Worm (Caenorhabditis elegans): Measurements from ENCODE around the gene F33G12.7.

F33G12.7 gene

DNA sequence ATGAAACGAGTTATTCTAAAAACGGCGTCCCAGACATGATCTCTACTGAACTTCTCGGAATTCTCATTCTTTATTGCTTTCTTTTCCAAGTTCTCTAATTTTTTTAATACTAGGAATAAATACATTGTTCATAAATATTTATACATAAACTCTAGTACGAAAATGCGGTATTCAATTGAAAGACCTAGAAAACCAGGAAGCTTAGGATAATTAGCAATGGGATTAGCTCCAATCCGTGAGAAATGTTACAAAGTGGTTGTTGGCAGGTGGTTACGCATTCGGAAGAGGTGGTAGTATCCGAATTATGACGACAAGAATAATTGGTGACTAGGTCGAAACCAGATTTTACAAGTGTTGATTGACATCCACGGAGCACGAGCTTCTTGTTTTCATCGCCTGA is 26.5 kb upstream of the F33G12.7 start:
- TF ChIP-seq F57C9.4 (tag; optimal IDR thresholded peaks at IDR 0.05), result no peak
- TF ChIP-seq aptf-3 (GFP tag; IDR thresholded peaks at IDR 0.05), result no peak
- TF ChIP-seq somi-1 (GFP tag; optimal IDR thresholded peaks at IDR 0.05), result no peak
- TF ChIP-seq F39B2.1 (GFP tag; IDR thresholded peaks at IDR 0.05), result no peak
- TF ChIP-seq madf-10 (tag; optimal IDR thresholded peaks at IDR 0.05), result no peak
- TF ChIP-seq attf-6 (GFP tag; IDR thresholded peaks at IDR 0.05), result no peak
- TF ChIP-seq madf-6 (GFP tag; IDR thresholded peaks at IDR 0.05), result no peak
- TF ChIP-seq akir-1 (GFP tag; optimal IDR thresholded peaks at IDR 0.05), result no peak
- no peak for TF ChIP-seq nhr-90 (tag; optimal IDR thresholded peaks at IDR 0.05)
- no peak for TF ChIP-seq hmg-1.2 (GFP tag; IDR thresholded peaks at IDR 0.05)
- TF ChIP-seq tbx-9 (tag; optimal IDR thresholded peaks at IDR 0.05; ENCODE audit: borderline replicate concordance), result no peak
- no peak for TF ChIP-seq lin-54 (GFP tag; optimal IDR thresholded peaks at IDR 0.05)
- no peak for TF ChIP-seq let-526 (GFP tag; IDR thresholded peaks at IDR 0.05)
- no peak for TF ChIP-seq ccch-3 (GFP tag; optimal IDR thresholded peaks at IDR 0.05)
- TF ChIP-seq ztf-22 (GFP tag; optimal IDR thresholded peaks at IDR 0.05), result no peak
- TF ChIP-seq B0035.1 (tag; optimal IDR thresholded peaks at IDR 0.05), result no peak

DNA sequence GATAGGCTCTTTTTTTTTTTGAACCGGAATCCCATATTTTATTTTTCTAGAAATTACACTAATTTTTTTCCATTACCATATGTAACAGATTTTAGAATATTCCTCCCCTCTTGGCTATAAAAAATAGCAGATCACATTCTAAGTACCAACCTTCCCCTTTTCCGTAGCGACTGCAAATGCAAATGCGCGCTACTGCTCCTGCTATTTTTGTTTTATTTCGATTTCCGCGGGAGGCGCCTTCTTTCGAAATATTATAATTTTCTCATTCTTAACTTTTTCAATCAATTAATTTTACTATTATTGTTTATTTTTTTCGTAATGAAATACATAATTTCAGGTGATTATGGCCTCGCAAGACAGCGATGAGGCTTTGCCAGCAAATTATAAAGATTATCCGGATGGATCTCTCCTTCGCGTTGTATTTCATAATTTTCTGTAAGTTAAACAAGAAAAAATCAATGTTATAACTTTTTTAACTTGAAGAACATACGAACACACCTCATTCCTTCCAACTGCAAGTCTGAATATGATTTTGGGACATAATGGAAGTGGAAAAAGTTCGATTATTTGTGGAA is 21.4 kb upstream of the F33G12.7 start, which contains the start of gene smc-5:
smc-5 (plus strand) TSS at position 332 of the 575 bp plus-strand sequence.
- no peak for TF ChIP-seq lsy-27 (tag; optimal IDR thresholded peaks at IDR 0.05; ENCODE audit: borderline replicate concordance, insufficient read depth)
- TF ChIP-seq F39B2.1 (GFP tag; IDR thresholded peaks at IDR 0.05), result no peak
- TF ChIP-seq ZK185.1 (tag; optimal IDR thresholded peaks at IDR 0.05; ENCODE audit: poor library complexity, severe bottlenecking), result peak; percentile 20
- peak; percentile 70 for TF ChIP-seq lsl-1 (GFP tag; optimal IDR thresholded peaks at IDR 0.05)
- TF ChIP-seq madf-10 (tag; optimal IDR thresholded peaks at IDR 0.05), result peak; percentile 15
- TF ChIP-seq ztf-18 (tag; optimal IDR thresholded peaks at IDR 0.05), result peak; percentile 16
- no peak for TF ChIP-seq ceh-79 (tag; optimal IDR thresholded peaks at IDR 0.05)
- TF ChIP-seq nfyb-1 (GFP tag; IDR thresholded peaks at IDR 0.05), result no peak
- TF ChIP-seq him-1 (tag; optimal IDR thresholded peaks at IDR 0.05), result no peak
- no peak for TF ChIP-seq Y79H2A.3 (GFP tag; conservative IDR thresholded peaks at IDR 0.05)
- no peak for TF ChIP-seq let-607 (tag; optimal IDR thresholded peaks at IDR 0.05)
- TF ChIP-seq atf-7 (tag; optimal IDR thresholded peaks at IDR 0.05), result no peak
- no peak for TF ChIP-seq rpc-1 (optimal IDR thresholded peaks at IDR 0.05)
- no peak for TF ChIP-seq rpc-1 (tag; optimal IDR thresholded peaks at IDR 0.05)
- no peak for TF ChIP-seq F57C9.4 (tag; optimal IDR thresholded peaks at IDR 0.05)
- TF ChIP-seq T26A5.8 (tag; optimal IDR thresholded peaks at IDR 0.05), result no peak
- no peak for TF ChIP-seq B0019.2 (GFP tag; conservative IDR thresholded peaks at IDR 0.05)
- no peak for TF ChIP-seq unc-62 (GFP tag; optimal IDR thresholded peaks at IDR 0.05)
- no peak for TF ChIP-seq nhr-120 (GFP tag; IDR thresholded peaks at IDR 0.05)
- no peak for TF ChIP-seq nfya-1 (tag; optimal IDR thresholded peaks at IDR 0.05; ENCODE audit: borderline replicate concordance, insufficient read depth)
- TF ChIP-seq lin-26 (GFP tag; IDR thresholded peaks at IDR 0.05), result 0 out of 2 replicates have a peak, but pooled peaks have one; percentile 20
- TF ChIP-seq ceh-91 (GFP tag; IDR thresholded peaks at IDR 0.05), result peak; percentile 80
- 0 out of 2 replicates have a peak, but pooled peaks have one; percentile 31 for TF ChIP-seq attf-3 (GFP tag; conservative IDR thresholded peaks at IDR 0.05)
- peak; percentile 94 for TF ChIP-seq efl-1 (GFP tag; optimal IDR thresholded peaks at IDR 0.05)
- TF ChIP-seq rec-8 (tag; optimal IDR thresholded peaks at IDR 0.05), result no peak
- TF ChIP-seq mes-4 (tag; optimal IDR thresholded peaks at IDR 0.05), result no peak
- no peak for TF ChIP-seq K11D2.4 (GFP tag; IDR thresholded peaks at IDR 0.05)
- TF ChIP-seq zim-3 (tag; optimal IDR thresholded peaks at IDR 0.05), result no peak
- no peak for TF ChIP-seq C06A6.2 (GFP tag; conservative IDR thresholded peaks at IDR 0.05)
- no peak for TF ChIP-seq ztf-26 (tag; optimal IDR thresholded peaks at IDR 0.05)
- TF ChIP-seq die-1 (tag; optimal IDR thresholded peaks at IDR 0.05), result peak; percentile 7
- TF ChIP-seq chd-7 (tag; optimal IDR thresholded peaks at IDR 0.05), result no peak
- TF ChIP-seq egl-18 (GFP tag; IDR thresholded peaks at IDR 0.05), result no peak
- TF ChIP-seq ceh-27 (GFP tag; optimal IDR thresholded peaks at IDR 0.05), result peak; percentile 54
- no peak for TF ChIP-seq fkh-3 (tag; optimal IDR thresholded peaks at IDR 0.05)

Data from whole organism, young adult.